Worm (Caenorhabditis elegans): ENCODE data around the gene lpr-2.

Gene lpr-2

ce11 chrIV:11748852-11749251 lies 30.2 kb upstream of the lpr-2 start, which contains the start of gene T12A7.6:
T12A7.6 (plus strand) TSS chrIV:11749220.
- TF ChIP-seq elt-3 (tag; optimal IDR thresholded peaks at IDR 0.05) (no peak), xbp-1 (tag; optimal IDR thresholded peaks at IDR 0.05) (no peak), snu-23 (GFP tag; optimal IDR thresholded peaks at IDR 0.05) (no peak), C16A3.4 (tag; optimal IDR thresholded peaks at IDR 0.05) (no peak), F16B12.6 (tag; optimal IDR thresholded peaks at IDR 0.05) (no peak), elt-2 (tag; optimal IDR thresholded peaks at IDR 0.05) (no peak), ceh-90 (tag; optimal IDR thresholded peaks at IDR 0.05) (no peak), hlh-17 (GFP tag; optimal IDR thresholded peaks at IDR 0.05; ENCODE audit: borderline replicate concordance) (no peak), mef-2 (tag; optimal IDR thresholded peaks at IDR 0.05) (no peak), nhr-28 (tag; optimal IDR thresholded peaks at IDR 0.05) (no peak), sptf-1 (tag; optimal IDR thresholded peaks at IDR 0.05) (no peak), unc-30 (tag; optimal IDR thresholded peaks at IDR 0.05) (no peak), C04F5.9 (tag; optimal IDR thresholded peaks at IDR 0.05) (no peak), irx-1 (tag; optimal IDR thresholded peaks at IDR 0.05) (no peak), grh-1 (GFP tag; IDR thresholded peaks at IDR 0.05) (no peak), nhr-237 (tag; optimal IDR thresholded peaks at IDR 0.05) (no peak), fos-1 (tag; optimal IDR thresholded peaks at IDR 0.05) (no peak), dsc-1 (tag; optimal IDR thresholded peaks at IDR 0.05) (no peak), lin-13 (GFP tag; optimal IDR thresholded peaks at IDR 0.05) (no peak), nhr-20 (tag; optimal IDR thresholded peaks at IDR 0.05) (peak; percentile 49), hpl-2 (GFP tag; optimal IDR thresholded peaks at IDR 0.05) (no peak), sup-37 (GFP tag; optimal IDR thresholded peaks at IDR 0.05) (no peak), lsy-2 (tag; optimal IDR thresholded peaks at IDR 0.05) (peak in 1 of 2 experiments; percentile 56), ztf-4 (tag; optimal IDR thresholded peaks at IDR 0.05) (no peak), aly-2 (tag; optimal IDR thresholded peaks at IDR 0.05) (no peak), unc-98 (GFP tag; IDR thresholded peaks at IDR 0.05) (0 out of 2 replicates have a peak, but pooled peaks have one; percentile 12), ceh-88 (GFP tag; IDR thresholded peaks at IDR 0.05) (no peak), nhr-90 (tag; optimal IDR thresholded peaks at IDR 0.05; ENCODE audit: poor library complexity) (no peak), efl-3 (GFP tag; optimal IDR thresholded peaks at IDR 0.05) (no peak), ceh-82 (tag; optimal IDR thresholded peaks at IDR 0.05) (no peak), blmp-1 (tag; optimal IDR thresholded peaks at IDR 0.05) (no peak), unc-62 (GFP tag; optimal IDR thresholded peaks at IDR 0.05) (no peak), nhr-77 (tag; optimal IDR thresholded peaks at IDR 0.05) (no peak), mdl-1 (tag; optimal IDR thresholded peaks at IDR 0.05) (peak in 1 of 2 experiments; percentile 27), pqm-1 (tag; optimal IDR thresholded peaks at IDR 0.05) (no peak), ama-1 (optimal IDR thresholded peaks at IDR 0.05) (no peak), fkh-8 (tag; optimal IDR thresholded peaks at IDR 0.05) (no peak), ceh-63 (GFP tag; optimal IDR thresholded peaks at IDR 0.05) (no peak), skn-1 (tag; optimal IDR thresholded peaks at IDR 0.05) (no peak), C34B4.2 (tag; optimal IDR thresholded peaks at IDR 0.05) (no peak), fkh-4 (tag; optimal IDR thresholded peaks at IDR 0.05; ENCODE audit: borderline replicate concordance) (no peak), nhr-71 (tag; optimal IDR thresholded peaks at IDR 0.05) (peak; percentile 55), ztf-11 (tag; optimal IDR thresholded peaks at IDR 0.05) (no peak), tlp-1 (tag; optimal IDR thresholded peaks at IDR 0.05) (no peak), efl-1 (optimal IDR thresholded peaks at IDR 0.05) (peak; percentile 0 to 10), efl-1 (GFP tag; optimal IDR thresholded peaks at IDR 0.05 in 1 of 2) (no peak), lin-15B (tag; optimal IDR thresholded peaks at IDR 0.05) (no peak), egl-13 (tag; optimal IDR thresholded peaks at IDR 0.05) (no peak), nhr-76 (tag; optimal IDR thresholded peaks at IDR 0.05) (no peak), nhr-12 (tag; optimal IDR thresholded peaks at IDR 0.05) (no peak), ceh-8 (GFP tag; optimal IDR thresholded peaks at IDR 0.05) (no peak), zag-1 (tag; optimal IDR thresholded peaks at IDR 0.05) (no peak), mab-9 (GFP tag; IDR thresholded peaks at IDR 0.05) (no peak), nhr-84 (tag; optimal IDR thresholded peaks at IDR 0.05) (no peak), lin-14 (GFP tag; optimal IDR thresholded peaks at IDR 0.05) (peak; percentile 72), ets-5 (GFP tag; IDR thresholded peaks at IDR 0.05) (no peak)
